Worm (Caenorhabditis elegans) whole organism, dauer: Measurements from ENCODE around the gene dhs-11.

Experiments
- unc-62 ChIP-seq: sonication (generic microtip); optimal IDR thresholded peaks from 2 replicates; lab custom pipeline; 2017; ENCODE audit warnings: missing biosample characterization, missing genetic modification reagents, missing genetic modification characterization

dhs-11 gene

DNA sequence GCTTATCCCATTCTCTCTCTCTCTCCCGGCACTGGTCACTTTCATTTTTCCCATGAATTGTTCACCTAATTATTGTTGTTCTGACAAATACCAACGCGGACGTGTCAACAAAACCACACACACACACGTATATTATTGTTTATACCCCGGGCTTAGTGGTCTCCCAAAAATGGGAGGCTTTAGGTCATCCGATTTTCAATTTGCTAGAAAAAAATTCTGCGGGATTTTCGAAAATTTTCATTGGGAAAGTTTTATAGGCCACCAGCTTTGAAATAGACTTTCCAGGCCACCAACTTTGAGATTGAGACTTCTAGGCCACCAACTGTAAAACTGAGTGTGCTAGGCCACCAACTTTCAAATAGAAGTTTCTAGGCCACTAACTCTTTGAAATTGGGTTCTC lies 4.7 kb downstream of the dhs-11 start:
- TF ChIP-seq unc-62, result no peak

ce11 chrIII:10636493-10637031 lies 6.1 kb downstream of the dhs-11 start:
- TF ChIP-seq unc-62, result no peak

DNA sequence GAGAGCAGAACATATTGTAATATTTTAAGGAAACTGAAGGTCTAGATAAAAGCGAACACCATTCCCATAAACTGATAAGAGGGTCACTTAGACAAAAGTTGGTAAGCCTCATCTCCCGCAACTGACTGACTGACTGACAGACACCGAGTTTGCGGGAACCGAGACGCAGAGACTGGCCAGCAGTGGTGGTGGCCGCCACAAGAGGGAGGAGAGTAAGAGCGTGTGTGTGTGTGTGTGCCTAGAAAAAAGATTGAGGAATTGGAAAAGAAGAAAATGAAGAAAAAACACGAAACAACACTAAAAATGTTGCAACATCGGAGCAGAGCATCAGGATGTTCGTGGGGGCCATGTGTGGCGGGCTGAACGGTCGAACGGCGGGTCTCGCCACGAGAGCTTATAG lies 8.1 kb downstream of the dhs-11 start:
- no peak for TF ChIP-seq unc-62

DNA sequence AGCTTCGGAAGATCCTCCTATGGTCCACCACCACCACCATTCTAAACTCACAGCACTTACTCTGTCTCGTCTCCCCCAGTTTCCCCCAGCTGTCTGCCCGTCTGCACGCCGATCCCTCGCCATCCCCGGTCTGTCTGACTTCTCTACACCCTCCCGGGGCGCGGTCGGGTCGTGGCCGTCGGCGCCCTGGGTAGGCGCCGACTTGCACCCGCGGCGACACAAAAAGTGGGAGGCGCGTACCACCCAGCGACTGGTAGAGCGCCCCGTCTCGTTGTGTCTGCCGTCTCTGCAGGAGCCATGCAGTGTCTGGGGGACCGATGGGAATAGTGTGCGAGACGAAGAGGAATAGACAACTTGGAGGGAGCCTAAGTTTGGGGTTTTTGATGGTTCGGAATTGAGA lies 8.6 kb downstream of the dhs-11 start:
- TF ChIP-seq unc-62, result no peak

DNA sequence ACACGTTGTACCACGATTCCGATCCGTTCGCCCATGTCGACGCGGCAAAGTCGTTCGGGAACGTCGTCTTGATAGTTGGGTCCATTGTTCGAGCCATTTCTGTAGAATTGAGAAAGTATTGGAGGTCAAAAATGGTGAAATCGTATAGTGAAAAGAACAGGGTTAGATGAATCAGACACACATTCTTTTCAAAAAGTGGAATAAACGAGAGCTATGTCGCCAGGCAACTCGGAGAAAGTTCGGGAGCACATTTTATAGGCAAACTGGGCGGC lies 9.3 kb downstream of the dhs-11 start, which contains the start of gene Y39A1A.9:
Y39A1A.9 (minus strand) TSS at position 99 of the 272 bp plus-strand sequence.
- TF ChIP-seq unc-62, result no peak

- TF ChIP-seq unc-62, result no peak
Measured at ce11 chrIII:10632590-10633402, 9.9 kb downstream of the dhs-11 start, which contains the start of gene Y39A1A.10. Gene Y39A1A.10 (plus strand): TSS chrIII:10632728.

DNA sequence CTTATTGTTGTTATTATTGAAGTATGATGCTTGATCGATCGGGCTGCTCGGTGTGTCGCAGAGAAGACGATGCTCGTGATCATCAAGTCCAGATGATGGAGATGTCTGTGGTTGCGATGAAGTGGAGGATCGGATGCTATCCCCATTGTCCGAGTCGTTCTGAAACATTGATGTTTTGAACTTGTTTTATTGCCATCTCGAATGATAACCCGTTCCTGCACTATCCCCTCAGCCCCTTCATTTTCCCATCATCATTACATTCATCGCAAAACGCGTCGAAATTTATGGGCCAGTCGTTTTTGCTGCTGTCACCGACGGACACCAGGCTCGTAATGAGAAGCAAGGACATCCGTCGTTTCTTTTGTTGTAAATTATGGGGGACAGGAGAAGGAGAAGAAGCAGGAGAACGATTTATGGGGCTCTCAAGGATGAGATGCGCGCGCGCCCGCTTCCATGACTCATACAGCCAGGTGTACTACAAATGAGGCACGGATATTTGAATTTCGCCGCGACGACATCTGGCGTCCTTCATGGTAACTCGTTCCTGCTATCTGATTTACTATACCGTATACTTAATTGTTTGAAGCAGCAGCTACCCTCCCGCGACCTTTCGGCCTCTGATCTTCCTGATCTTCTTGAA lies 10.7 kb downstream of the dhs-11 start:
- no peak for TF ChIP-seq unc-62

DNA sequence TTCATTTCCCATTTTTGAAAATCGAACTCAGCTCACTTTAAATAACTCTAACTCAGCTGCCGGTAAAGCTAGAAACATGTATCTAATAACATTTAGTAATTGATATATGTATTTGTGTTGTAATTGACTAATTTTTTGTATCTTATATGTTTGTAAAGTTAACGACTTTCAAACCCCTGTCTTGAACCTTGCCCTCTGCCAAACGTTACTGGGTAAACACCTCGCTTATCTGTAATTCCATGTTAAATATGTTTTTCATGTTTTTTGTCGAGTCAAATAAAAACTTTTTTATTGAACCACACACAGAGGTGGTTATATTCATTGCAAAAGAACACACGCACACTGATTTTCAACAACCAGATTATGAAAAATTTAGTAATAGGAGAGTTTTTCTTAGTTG lies 12.9 kb downstream of the dhs-11 start:
- no peak for TF ChIP-seq unc-62

ce11 chrIII:10629043-10629442 lies 13.6 kb downstream of the dhs-11 start, which contains the start of gene swt-4:
Gene swt-4 (minus strand): TSS chrIII:10629143.
- no peak for TF ChIP-seq unc-62

DNA sequence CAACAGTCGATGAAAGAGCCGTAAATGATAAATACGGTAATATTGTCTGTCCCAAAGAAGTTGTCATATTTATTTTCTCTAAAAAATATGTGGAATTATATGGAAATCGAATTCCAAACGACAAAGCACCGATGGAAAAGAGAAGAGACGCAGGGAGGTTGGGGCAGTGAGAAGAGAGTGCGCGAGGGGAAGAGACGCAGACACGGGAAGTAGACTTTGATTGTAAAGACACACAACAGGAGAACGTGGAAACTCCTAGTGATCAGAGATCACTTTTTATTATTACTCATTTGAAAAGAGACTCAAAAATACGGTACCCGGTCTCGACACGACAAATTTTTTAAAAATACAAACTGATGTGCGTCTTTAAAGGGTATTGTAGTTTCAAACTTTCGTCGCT lies 14.3 kb downstream of the dhs-11 start:
- no peak for TF ChIP-seq unc-62

- no peak for TF ChIP-seq unc-62
Measured at ce11 chrIII:10624564-10624963, 18.1 kb downstream of the dhs-11 start.

ce11 chrIII:10621208-10621607 lies 21.5 kb downstream of the dhs-11 start, which contains the start of the genes lron-10 and hpr-9:
Gene lron-10 (minus strand): TSS chrIII:10621369.
Gene hpr-9 (plus strand): TSS chrIII:10621551.
- no peak for TF ChIP-seq unc-62

DNA sequence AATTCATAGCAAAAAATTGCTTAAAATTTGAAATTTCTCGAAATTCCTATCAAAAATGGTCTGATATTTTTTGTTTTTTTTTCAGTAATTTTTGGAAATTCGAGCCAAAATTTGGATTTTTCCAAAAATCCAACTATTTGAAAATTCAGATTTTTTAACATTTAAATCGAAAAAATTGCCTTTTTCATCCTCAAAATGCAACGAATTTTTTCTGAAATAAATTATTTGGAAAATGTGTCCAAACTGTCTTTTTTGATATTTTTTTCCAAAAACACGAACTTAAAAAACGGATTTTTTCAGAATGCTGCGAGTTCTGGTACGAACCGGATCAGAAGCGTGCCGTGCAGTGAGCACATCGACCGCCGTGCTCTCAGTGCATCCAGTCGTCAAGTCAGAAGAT lies 27.5 kb downstream of the dhs-11 start, which contains the start of gene mrpl-22:
mrpl-22 (plus strand) TSS at position 301 of the 400 bp plus-strand sequence.
- TF ChIP-seq unc-62, result no peak

DNA sequence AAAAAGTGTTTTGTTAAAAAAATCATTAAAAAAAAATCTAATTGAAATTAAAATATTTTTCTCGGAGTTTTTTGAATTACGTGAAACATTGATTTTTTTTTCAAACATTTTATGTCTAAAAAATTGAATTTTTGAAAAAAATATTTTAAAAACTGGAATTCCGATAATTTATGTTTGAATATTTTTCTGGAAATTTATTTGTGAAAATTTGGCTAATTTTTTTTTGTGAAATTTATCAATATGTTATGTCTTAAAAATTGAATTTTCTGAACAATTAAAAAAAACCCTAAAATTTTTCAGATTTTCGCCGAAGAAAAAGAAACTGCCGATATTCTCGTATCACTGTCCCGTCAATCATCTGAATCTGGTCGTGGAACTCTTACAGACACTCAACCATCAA lies 30.3 kb downstream of the dhs-11 start, which contains the start of gene Y39A1A.24:
Y39A1A.24 (plus strand) TSS at position 301 of the 400 bp plus-strand sequence.
- no peak for TF ChIP-seq unc-62

DNA sequence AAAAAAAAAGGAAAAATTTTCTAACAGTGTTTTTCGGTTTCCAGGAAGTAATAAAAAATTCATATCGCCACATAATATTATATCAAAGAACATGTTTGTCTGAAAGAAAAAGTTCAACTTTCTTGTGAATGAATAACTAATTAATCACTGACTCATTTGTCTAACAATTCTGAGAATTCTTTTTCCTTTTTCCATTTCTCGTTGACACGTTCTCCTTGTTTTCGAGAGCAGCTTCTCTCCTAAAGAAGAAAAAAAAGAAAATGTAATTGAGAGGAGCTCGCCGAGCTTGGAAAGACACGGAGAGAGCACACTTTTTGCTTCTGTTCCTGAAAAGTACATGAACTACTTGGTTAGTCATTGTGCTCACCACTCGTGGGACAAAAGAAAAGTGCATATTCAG lies 34.5 kb downstream of the dhs-11 start:
- TF ChIP-seq unc-62, result no peak

DNA sequence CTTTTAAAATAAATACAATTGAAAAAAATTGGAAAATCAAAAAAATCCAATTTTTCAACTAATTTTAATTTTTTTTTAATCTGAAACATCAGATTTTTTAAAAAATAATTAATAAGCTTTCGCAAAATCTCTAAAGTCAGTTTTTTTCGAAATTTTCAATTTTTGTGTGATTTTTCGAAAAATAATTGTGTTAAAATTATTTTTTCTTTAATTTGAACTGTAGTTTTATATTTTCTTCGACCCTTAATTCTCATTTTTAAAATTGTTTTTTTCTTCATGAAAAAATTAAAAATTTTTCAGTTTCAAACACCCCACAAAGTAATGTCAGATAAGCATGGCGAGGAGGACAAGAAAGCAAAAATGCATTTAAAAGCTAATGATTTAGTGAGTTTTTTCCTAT lies 37.6 kb downstream of the dhs-11 start, which contains the start of gene rabx-5:
rabx-5 (plus strand) TSS at position 301 of the 400 bp plus-strand sequence.
- TF ChIP-seq unc-62, result no peak

ce11 chrIII:10604325-10604724 lies 38.3 kb downstream of the dhs-11 start:
- TF ChIP-seq unc-62, result no peak

DNA sequence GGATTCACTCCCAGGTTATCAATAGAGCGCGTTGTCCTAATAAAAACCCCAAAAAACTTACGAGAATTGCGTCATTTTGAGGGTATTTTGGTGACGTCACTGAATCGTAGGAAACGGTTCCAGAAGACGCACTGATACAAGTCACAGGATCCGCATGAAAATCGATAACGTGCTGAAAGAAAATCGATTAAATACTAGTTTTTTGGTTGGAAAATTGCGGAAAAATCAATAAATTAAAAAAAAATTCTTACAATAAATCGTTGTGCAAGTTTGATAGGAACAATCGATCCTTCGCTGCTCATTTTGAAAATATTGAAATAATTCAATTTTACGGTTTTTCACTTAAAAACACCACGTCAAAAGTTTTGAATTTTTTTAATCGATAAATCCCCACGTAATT lies 39.4 kb downstream of the dhs-11 start, which contains the start of gene Y39A1A.2:
Y39A1A.2 (minus strand) TSS at position 319 of the 400 bp plus-strand sequence.
- TF ChIP-seq unc-62, result no peak
